Worm (Caenorhabditis elegans) whole organism, L4 larva: ENCODE data around the gene gba-2.

Source experiments
- ctbp-1 ChIP-seq: fragments of 200-800 bp; sonication (Bioruptor generic); IDR thresholded peaks from 2 replicates; pipeline ENCODE4 v1.3.6; 2022; ENCODE audit warnings: missing genetic modification reagents, missing genetic modification characterization, missing compliant biosample characterization
- dpl-1 ChIP-seq: fragments of 150-350 bp; optimal IDR thresholded peaks from 2 replicates; lab custom pipeline; 2014; ENCODE audit warnings: missing biosample characterization, missing genetic modification reagents, missing genetic modification characterization
- egl-43 ChIP-seq: fragments of 200-800 bp; sonication (Bioruptor generic); IDR thresholded peaks from 2 replicates; pipeline ENCODE4 v1.3.6; 2022; ENCODE audit warnings: missing genetic modification reagents, missing genetic modification characterization, missing compliant biosample characterization
- fkh-10 ChIP-seq: fragments of 150-350 bp; optimal IDR thresholded peaks from 2 replicates; lab custom pipeline; 2014; ENCODE audit warnings: missing biosample characterization, missing genetic modification reagents, missing genetic modification characterization
- hlh-30 ChIP-seq: sonication (generic microtip); optimal IDR thresholded peaks from 2 replicates; lab custom pipeline; 2017; ENCODE audit warnings: antibody characterized with exemption, mild to moderate bottlenecking, missing genetic modification characterization, missing compliant biosample characterization; ENCODE audit not compliant: insufficient read depth
- lin-1 ChIP-seq: fragments of 200-800 bp; sonication (Bioruptor generic); IDR thresholded peaks from 2 replicates; pipeline ENCODE4 v1.3.6; 2022; ENCODE audit warnings: missing genetic modification reagents, missing genetic modification characterization, missing compliant biosample characterization
- nhr-102 ChIP-seq: sonication (generic microtip); optimal IDR thresholded peaks from 2 replicates; lab custom pipeline; 2016; ENCODE audit warnings: mild to moderate bottlenecking, missing genetic modification characterization, moderate library complexity, missing compliant biosample characterization
- nhr-11 ChIP-seq: fragments of 150-350 bp; optimal IDR thresholded peaks from 2 replicates; lab custom pipeline; 2014; ENCODE audit warnings: missing biosample characterization, missing genetic modification characterization
- nhr-25 ChIP-seq: sonication (generic microtip); optimal IDR thresholded peaks from 2 replicates; lab custom pipeline; 2017; ENCODE audit warnings: missing genetic modification characterization, mild to moderate bottlenecking, missing compliant biosample characterization, antibody characterized with exemption, moderate library complexity, borderline replicate concordance; ENCODE audit not compliant: insufficient read depth
- nhr-48 ChIP-seq: sonication (generic microtip); optimal IDR thresholded peaks from 2 replicates; lab custom pipeline; 2016; ENCODE audit warnings: mild to moderate bottlenecking, missing genetic modification characterization, missing compliant biosample characterization
- set-16 ChIP-seq: fragments of 200-800 bp; sonication (Bioruptor generic); IDR thresholded peaks from 2 replicates; pipeline ENCODE4 v1.3.6; 2022; ENCODE audit warnings: missing genetic modification reagents, missing genetic modification characterization, missing compliant biosample characterization
- snpc-4 ChIP-seq: fragments of 150-350 bp; optimal IDR thresholded peaks from 2 replicates; lab custom pipeline; 2014; ENCODE audit warnings: missing biosample characterization, missing genetic modification characterization
- zfp-3 ChIP-seq: fragments of 200-800 bp; sonication (Bioruptor generic); conservative IDR thresholded peaks from 2 replicates; pipeline ENCODE4 v1.3.6; 2022; ENCODE audit warnings: missing genetic modification reagents, missing genetic modification characterization, missing compliant biosample characterization
- zip-11 ChIP-seq: fragments of 200-800 bp; sonication (Bioruptor generic); IDR thresholded peaks from 2 replicates; pipeline ENCODE4 v1.3.6; 2022; ENCODE audit warnings: missing genetic modification characterization, missing compliant biosample characterization
- zip-2 ChIP-seq: fragments of 150-350 bp; optimal IDR thresholded peaks from 2 replicates; lab custom pipeline; 2014; ENCODE audit warnings: missing biosample characterization, missing genetic modification characterization

The gba-2 gene

DNA sequence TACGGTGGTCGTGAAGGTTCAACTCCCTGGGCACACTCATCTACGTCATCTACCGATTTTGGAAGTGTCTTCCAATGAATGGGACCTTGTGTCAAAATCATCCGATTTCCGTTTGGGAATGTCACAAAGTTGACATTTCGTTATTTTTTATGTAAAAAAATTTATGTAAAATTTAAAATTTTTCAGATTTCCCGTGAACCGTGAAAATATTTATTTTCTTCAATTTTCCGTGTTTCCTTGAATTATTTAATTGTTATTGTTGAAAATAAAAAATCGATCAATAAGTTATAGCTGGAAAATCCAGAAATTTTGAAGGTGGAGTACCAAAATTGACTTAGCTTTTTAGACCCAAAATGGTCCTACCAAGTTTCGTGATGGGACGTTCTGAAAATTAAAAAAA lies 50.6 kb downstream of the gba-2 start, which contains the start of gene hpo-7:
Gene hpo-7, minus strand, starts transcription at position 101 of the 400 bp plus-strand sequence.
- TF ChIP-seq snpc-4 (tag; lab: Kevin White, UChicago) = no peak
- no peak for TF ChIP-seq zip-11 (GFP tag; lab: Robert Waterston, UW)
- TF ChIP-seq zfp-3 = no peak
- TF ChIP-seq nhr-11 (tag; lab: Kevin White, UChicago) = no peak
- TF ChIP-seq nhr-102 (tag; lab: Kevin White, UChicago) = no peak
- no peak for TF ChIP-seq zip-2 (tag; lab: Kevin White, UChicago)
- no peak for TF ChIP-seq hlh-30 (tag; lab: Kevin White, UChicago)
- TF ChIP-seq ctbp-1 (GFP tag; lab: Robert Waterston, UW) = no peak
- no peak for TF ChIP-seq dpl-1
- TF ChIP-seq lin-1 (GFP tag; lab: Robert Waterston, UW) = no peak
- TF ChIP-seq set-16 (GFP tag; lab: Robert Waterston, UW) = no peak
- no peak for TF ChIP-seq nhr-25
- TF ChIP-seq nhr-48 = no peak
- TF ChIP-seq fkh-10 (GFP tag; lab: Kevin White, UChicago) = no peak
- no peak for TF ChIP-seq egl-43 (GFP tag; lab: Robert Waterston, UW)
